Worm (Caenorhabditis elegans): ENCODE data around the gene sar-1.

sar-1 gene

DNA sequence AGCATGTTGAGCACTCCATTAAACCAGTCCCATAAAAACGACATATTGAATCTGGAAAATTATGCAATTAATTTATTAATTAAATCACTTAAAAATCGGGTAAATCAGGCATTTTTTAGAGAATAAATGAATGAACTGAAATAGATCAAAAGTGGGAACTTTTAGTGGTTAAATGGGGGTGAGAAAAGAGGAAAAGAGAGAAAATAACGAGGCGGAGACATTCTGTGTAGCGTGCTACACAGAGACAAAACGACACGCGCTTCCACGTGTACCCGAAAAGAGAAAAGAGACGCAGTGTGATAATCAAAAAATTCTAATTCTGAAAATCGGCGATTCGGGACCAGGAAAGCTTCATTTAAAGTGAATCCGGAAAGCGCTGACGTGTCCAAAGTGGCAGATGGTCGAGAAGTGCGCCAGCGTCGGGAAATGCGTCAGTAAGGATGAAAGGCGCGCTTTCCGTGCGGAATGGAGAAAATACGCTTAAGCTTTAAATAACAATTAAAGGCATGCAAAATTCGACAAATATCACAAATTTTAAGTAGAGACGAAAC is at the start of gene sar-1 (continued):
- TF ChIP-seq ceh-40 (GFP tag; IDR thresholded peaks at IDR 0.05) (no peak), ztf-18 (tag; optimal IDR thresholded peaks at IDR 0.05) (peak; percentile 97), snpc-1.3 (tag; optimal IDR thresholded peaks at IDR 0.05; ENCODE audit: insufficient read depth) (no peak), lin-54 (GFP tag; optimal IDR thresholded peaks at IDR 0.05) (peak; percentile 79), lin-26 (GFP tag; IDR thresholded peaks at IDR 0.05) (no peak), die-1 (tag; optimal IDR thresholded peaks at IDR 0.05) (no peak), chd-7 (tag; optimal IDR thresholded peaks at IDR 0.05) (peak; percentile 68), sdz-38 (tag; optimal IDR thresholded peaks at IDR 0.05) (no peak), F39B2.1 (GFP tag; IDR thresholded peaks at IDR 0.05) (no peak), ama-1 (optimal IDR thresholded peaks at IDR 0.05) (no peak), ama-1 (GFP tag; optimal IDR thresholded peaks at IDR 0.05) (no peak), madf-6 (GFP tag; IDR thresholded peaks at IDR 0.05) (peak; percentile 75), sptf-2 (GFP tag; optimal IDR thresholded peaks at IDR 0.05) (no peak), lir-1 (GFP tag; conservative IDR thresholded peaks at IDR 0.05) (peak; percentile 64; the same call in 1 of the 2 replicates), ceh-79 (tag; optimal IDR thresholded peaks at IDR 0.05) (no peak), pha-4 (tag; optimal IDR thresholded peaks at IDR 0.05) (no peak), Y67H2A.10 (GFP tag; conservative IDR thresholded peaks at IDR 0.05) (no peak), hmg-20 (GFP tag; IDR thresholded peaks at IDR 0.05) (peak; percentile 67), ztf-25 (GFP tag; IDR thresholded peaks at IDR 0.05) (no peak), snpc-4 (GFP tag; optimal IDR thresholded peaks at IDR 0.05) (no peak), snpc-4 (tag; optimal IDR thresholded peaks at IDR 0.05) (peak in 2 of 4 experiments; percentile 65 to 70), Y79H2A.3 (GFP tag; conservative IDR thresholded peaks at IDR 0.05) (no peak)

DNA sequence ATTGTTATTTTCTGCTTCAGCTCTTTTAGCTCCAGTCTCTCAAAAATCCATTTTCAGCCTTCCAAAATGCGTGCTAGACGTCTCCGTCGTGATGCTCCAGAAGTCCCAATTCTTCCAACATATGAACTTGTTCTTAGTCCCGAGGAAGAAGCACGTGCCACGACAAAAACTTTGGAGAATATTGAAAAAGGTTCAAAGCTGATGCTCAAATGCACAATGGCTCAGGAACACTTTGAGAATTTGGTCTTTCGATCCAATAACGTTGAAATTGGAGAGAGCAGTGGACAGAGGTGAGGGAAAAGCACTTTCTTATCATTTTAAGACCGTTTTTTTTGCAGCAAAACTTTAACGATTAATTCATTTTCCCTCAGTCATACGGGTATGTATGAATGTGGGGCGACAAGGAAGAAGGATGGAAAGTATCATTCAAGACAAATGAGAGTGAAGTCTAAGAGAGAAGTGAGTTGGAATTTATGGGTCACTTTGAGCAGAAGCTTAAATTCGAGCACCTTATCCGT is 49.5 kb upstream of the sar-1 start, which contains the start of gene igeg-1:
Gene igeg-1 (plus strand): TSS at position 51 of the 518 bp plus-strand sequence.
- TF ChIP-seq somi-1 (GFP tag; optimal IDR thresholded peaks at IDR 0.05) (no peak), Y79H2A.3 (GFP tag; conservative IDR thresholded peaks at IDR 0.05) (no peak), nhr-80 (tag; optimal IDR thresholded peaks at IDR 0.05) (peak; percentile 82), akir-1 (GFP tag; optimal IDR thresholded peaks at IDR 0.05) (no peak), B0261.1 (tag; optimal IDR thresholded peaks at IDR 0.05) (no peak), let-607 (tag; optimal IDR thresholded peaks at IDR 0.05) (peak in 1 of 2 experiments; percentile 7), Y53G8AR.9 (GFP tag; conservative IDR thresholded peaks at IDR 0.05) (no peak), nhr-27 (tag; optimal IDR thresholded peaks at IDR 0.05) (no peak), attf-6 (GFP tag; IDR thresholded peaks at IDR 0.05) (no peak), lir-1 (GFP tag; conservative IDR thresholded peaks at IDR 0.05) (no peak)

DNA sequence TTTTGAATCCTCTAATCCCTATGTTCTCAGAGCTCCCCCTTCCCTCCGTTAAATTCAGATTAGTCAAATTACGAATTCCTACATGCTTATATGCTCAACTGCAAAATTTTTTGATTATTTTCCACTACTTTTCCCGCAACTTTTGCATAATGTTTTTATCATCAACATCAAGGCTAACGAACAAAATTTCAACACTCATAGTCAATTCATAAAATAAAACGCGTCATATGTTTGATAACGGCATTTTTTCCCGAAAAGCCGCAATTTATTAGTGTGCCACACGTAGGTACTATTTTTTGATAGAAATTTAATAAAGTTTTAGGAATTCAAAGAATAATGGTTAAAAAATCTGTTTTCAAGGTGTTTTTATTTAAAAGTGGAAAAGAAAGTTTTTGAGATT is 46.0 kb upstream of the sar-1 start:
- no peak for TF ChIP-seq akir-1 (GFP tag; optimal IDR thresholded peaks at IDR 0.05)
- TF ChIP-seq nhr-80 (tag; optimal IDR thresholded peaks at IDR 0.05): peak; percentile 33

DNA sequence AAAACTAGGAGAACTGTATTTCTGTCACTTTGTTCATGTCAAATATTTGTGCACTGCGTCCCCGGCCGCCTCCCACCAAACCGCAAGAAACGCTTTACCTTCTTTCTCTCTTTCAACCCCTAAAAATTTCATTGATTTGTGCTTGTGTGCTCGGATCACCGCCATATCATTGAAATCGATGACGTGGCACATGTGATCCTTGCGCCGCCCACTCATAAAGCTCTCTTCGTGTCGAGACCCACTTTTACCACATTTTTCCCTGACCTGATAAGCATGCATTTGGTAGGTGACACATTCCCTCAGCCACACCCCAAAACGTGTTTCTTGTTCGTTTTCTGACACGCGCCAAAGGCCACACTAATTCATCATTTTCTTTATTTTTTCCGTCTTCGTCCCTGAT is 44.6 kb upstream of the sar-1 start:
- TF ChIP-seq hsf-1 (GFP tag; IDR thresholded peaks at IDR 0.05) (no peak), lin-26 (GFP tag; IDR thresholded peaks at IDR 0.05) (no peak), F57A8.1 (GFP tag; optimal IDR thresholded peaks at IDR 0.05) (no peak), tbx-9 (tag; optimal IDR thresholded peaks at IDR 0.05; ENCODE audit: borderline replicate concordance) (no peak), rec-8 (tag; optimal IDR thresholded peaks at IDR 0.05) (no peak), attf-6 (GFP tag; IDR thresholded peaks at IDR 0.05) (no peak), athp-1 (tag; optimal IDR thresholded peaks at IDR 0.05) (no peak), tbp1 (GFP tag; optimal IDR thresholded peaks at IDR 0.05) (no peak), lin-54 (GFP tag; optimal IDR thresholded peaks at IDR 0.05) (no peak), hlh-12 (tag; optimal IDR thresholded peaks at IDR 0.05) (no peak), ets-4 (GFP tag; optimal IDR thresholded peaks at IDR 0.05) (no peak), ama-1 (optimal IDR thresholded peaks at IDR 0.05) (no peak), ama-1 (GFP tag; optimal IDR thresholded peaks at IDR 0.05) (no peak), dox-1 (GFP tag; IDR thresholded peaks at IDR 0.05) (peak; percentile 70), ztf-3 (GFP tag; optimal IDR thresholded peaks at IDR 0.05) (no peak), attf-3 (GFP tag; conservative IDR thresholded peaks at IDR 0.05) (no peak), B0261.1 (tag; optimal IDR thresholded peaks at IDR 0.05) (no peak), let-607 (tag; optimal IDR thresholded peaks at IDR 0.05) (peak; percentile 37 to 67), nhr-90 (tag; optimal IDR thresholded peaks at IDR 0.05) (peak; percentile 26), snpc-1.1 (tag; optimal IDR thresholded peaks at IDR 0.05; ENCODE audit: insufficient read depth) (no peak)
